Fruit fly (Drosophila melanogaster) whole organism, embryonic: Measurements from ENCODE around the gene CG2124.

Experiments used
- Atf6 ChIP-seq: fragments of 200-800 bp; sonication (Bioruptor generic); IDR thresholded peaks from 2 replicates; pipeline ENCODE4 v1.3.6; 2022; ENCODE audit warnings: missing biosample characterization, missing genetic modification characterization
- CG10543 ChIP-seq: fragments of 200-800 bp; sonication (Bioruptor generic); optimal IDR thresholded peaks from 3 replicates; lab custom pipeline; 2017; ENCODE audit warnings: missing biosample characterization, mild to moderate bottlenecking, missing genetic modification characterization, moderate library complexity
- CG11504 ChIP-seq: fragments of 200-800 bp; sonication (Bioruptor generic); optimal IDR thresholded peaks from 3 replicates; lab custom pipeline; 2019; ENCODE audit warnings: missing biosample characterization, mild to moderate bottlenecking, missing genetic modification characterization, moderate library complexity
- CG11695 ChIP-seq: fragments of 200-800 bp; sonication (Bioruptor generic); IDR thresholded peaks from 3 replicates; pipeline ENCODE4 v1.3.6; 2022; ENCODE audit warnings: missing biosample characterization, missing genetic modification characterization
- CG13424 ChIP-seq: fragments of 200-800 bp; sonication (Bioruptor generic); optimal IDR thresholded peaks from 2 replicates; lab custom pipeline; 2019; ENCODE audit warnings: missing biosample characterization, mild to moderate bottlenecking, missing genetic modification characterization, moderate library complexity
- CG14014 ChIP-seq: fragments of 200-800 bp; sonication (Bioruptor generic); IDR thresholded peaks from 2 replicates; pipeline ENCODE4 v1.3.6; 2022; ENCODE audit warnings: missing biosample characterization, missing genetic modification characterization
- CG14441 ChIP-seq: fragments of 200-800 bp; sonication (Bioruptor generic); IDR thresholded peaks from 2 replicates; pipeline ENCODE4 v1.3.6; 2022; ENCODE audit warnings: missing biosample characterization, missing genetic modification characterization
- CG15514 ChIP-seq: fragments of 200-800 bp; sonication (Bioruptor generic); optimal IDR thresholded peaks from 3 replicates; lab custom pipeline; 2017; ENCODE audit warnings: missing biosample characterization, missing genetic modification characterization, mild to moderate bottlenecking, moderate library complexity, missing genetic modification reagents
- CG16863 ChIP-seq: fragments of 200-800 bp; sonication (Bioruptor generic); optimal IDR thresholded peaks from 3 replicates; lab custom pipeline; 2016; ENCODE audit warnings: missing biosample characterization, missing genetic modification characterization
- CG17328 ChIP-seq: fragments of 200-800 bp; sonication (Bioruptor generic); IDR thresholded peaks from 2 replicates; pipeline ENCODE4 v1.3.6; 2022; ENCODE audit warnings: missing biosample characterization, missing genetic modification characterization
- CG18599 ChIP-seq: fragments of 200-800 bp; sonication (Bioruptor generic); optimal IDR thresholded peaks from 3 replicates; lab custom pipeline; 2017; ENCODE audit warnings: missing biosample characterization, missing genetic modification characterization, mild to moderate bottlenecking, moderate library complexity, missing genetic modification reagents
- CG2120 ChIP-seq: fragments of 200-800 bp; sonication (Bioruptor generic); optimal IDR thresholded peaks from 3 replicates; lab custom pipeline; 2016; ENCODE audit warnings: missing biosample characterization, missing genetic modification characterization
- CG31365 ChIP-seq: fragments of 200-800 bp; sonication (Bioruptor generic); optimal IDR thresholded peaks from 2 replicates; lab custom pipeline; 2018; ENCODE audit warnings: missing biosample characterization, mild to moderate bottlenecking, missing genetic modification characterization
- CG32772 ChIP-seq: fragments of 200-800 bp; sonication (Bioruptor generic); IDR thresholded peaks from 2 replicates; pipeline ENCODE4 v1.3.6; 2022; ENCODE audit warnings: missing biosample characterization, missing genetic modification characterization
- CG4617 ChIP-seq: fragments of 200-800 bp; sonication (Bioruptor generic); optimal IDR thresholded peaks from 3 replicates; lab custom pipeline; 2016; ENCODE audit warnings: missing biosample characterization, missing genetic modification characterization, borderline replicate concordance
- CG5953 ChIP-seq: fragments of 200-800 bp; sonication (Bioruptor generic); IDR thresholded peaks from 2 replicates; pipeline ENCODE4 v1.3.6; 2022; ENCODE audit warnings: missing biosample characterization, missing genetic modification characterization
- CG6683 ChIP-seq: fragments of 200-800 bp; sonication (Bioruptor generic); optimal IDR thresholded peaks from 2 replicates; lab custom pipeline; 2017; ENCODE audit warnings: missing biosample characterization, mild to moderate bottlenecking, missing genetic modification characterization, missing genetic modification reagents
- CG7839 ChIP-seq: fragments of 200-800 bp; sonication (Bioruptor generic); optimal IDR thresholded peaks from 3 replicates; lab custom pipeline; 2018; ENCODE audit warnings: missing biosample characterization, mild to moderate bottlenecking, missing genetic modification characterization, moderate library complexity
- CG9215 ChIP-seq: fragments of 200-800 bp; sonication (Bioruptor generic); IDR thresholded peaks from 2 replicates; pipeline ENCODE4 v1.3.6; 2022; ENCODE audit warnings: missing biosample characterization, missing genetic modification characterization
- D19A ChIP-seq: fragments of 200-800 bp; optimal IDR thresholded peaks from 3 replicates; lab custom pipeline; 2019; ENCODE audit warnings: missing biosample characterization, mild to moderate bottlenecking, missing genetic modification characterization, moderate library complexity
- Dip2 ChIP-seq: fragments of 200-800 bp; sonication (Bioruptor generic); IDR thresholded peaks from 2 replicates; pipeline ENCODE4 v1.3.6; 2022; ENCODE audit warnings: missing biosample characterization, missing genetic modification characterization
- Dp ChIP-seq: fragments of 200-800 bp; sonication (Bioruptor generic); optimal IDR thresholded peaks from 2 replicates; lab custom pipeline; 2018; ENCODE audit warnings: missing biosample characterization, mild to moderate bottlenecking, missing genetic modification characterization, moderate library complexity
- HLH3B ChIP-seq: fragments of 200-800 bp; sonication (Bioruptor generic); IDR thresholded peaks from 2 replicates; pipeline ENCODE4 v1.3.6; 2022; ENCODE audit warnings: missing biosample characterization, missing genetic modification characterization
- Hmr ChIP-seq: fragments of 200-800 bp; sonication (Bioruptor generic); optimal IDR thresholded peaks from 3 replicates; lab custom pipeline; 2017; ENCODE audit warnings: mild to moderate bottlenecking, missing biosample characterization, missing genetic modification reagents, missing genetic modification characterization
- MESR4 ChIP-seq: fragments of 200-800 bp; sonication (Bioruptor generic); optimal IDR thresholded peaks from 2 replicates; lab custom pipeline; 2018; ENCODE audit warnings: missing biosample characterization, mild to moderate bottlenecking, missing genetic modification characterization, moderate library complexity
- Med ChIP-seq: fragments of 200-800 bp; sonication (Bioruptor generic); peaks from one replicate; lab custom pipeline; 2016; ENCODE audit warnings: missing biosample characterization, missing genetic modification characterization, mild to moderate bottlenecking, inconsistent platforms, moderate library complexity
- Ptx1 ChIP-seq: fragments of 200-800 bp; sonication (Bioruptor generic); IDR thresholded peaks from 2 replicates; pipeline ENCODE4 v1.3.6; 2022; ENCODE audit warnings: missing biosample characterization, missing genetic modification characterization
- dm ChIP-seq: fragments of 200-800 bp; sonication (Bioruptor generic); optimal IDR thresholded peaks from 3 replicates; lab custom pipeline; 2016; ENCODE audit warnings: missing biosample characterization, missing genetic modification characterization
- dmrt99B ChIP-seq: fragments of 200-800 bp; sonication (Bioruptor generic); optimal IDR thresholded peaks from 2 replicates; lab custom pipeline; 2018; ENCODE audit warnings: missing biosample characterization, mild to moderate bottlenecking, missing genetic modification characterization, moderate library complexity
- dpn ChIP-seq, 2 experiments: fragments of 200-800 bp; sonication (Bioruptor generic); optimal IDR thresholded peaks; 3 replicates each; lab custom pipeline; 2016; ENCODE audit warnings: missing biosample characterization in 2 of 2, missing genetic modification characterization in 2 of 2
- emc ChIP-seq: fragments of 200-800 bp; sonication (Bioruptor generic); optimal IDR thresholded peaks from 2 replicates; lab custom pipeline; 2016; ENCODE audit warnings: missing biosample characterization, missing genetic modification characterization
- esg ChIP-seq: fragments of 200-800 bp; sonication (Bioruptor generic); conservative IDR thresholded peaks from 2 replicates; pipeline ENCODE4 v1.3.6; 2022; ENCODE audit warnings: missing biosample characterization, missing genetic modification characterization
- ewg ChIP-seq: fragments of 200-800 bp; sonication (Bioruptor generic); optimal IDR thresholded peaks from 3 replicates; lab custom pipeline; 2017; ENCODE audit warnings: mild to moderate bottlenecking, missing biosample characterization, missing genetic modification reagents, missing genetic modification characterization
- fd64A ChIP-seq: fragments of 200-800 bp; sonication (Bioruptor generic); optimal IDR thresholded peaks from 3 replicates; lab custom pipeline; 2018; ENCODE audit warnings: missing biosample characterization, mild to moderate bottlenecking, missing genetic modification characterization
- fd96Cb ChIP-seq: fragments of 200-800 bp; sonication (Bioruptor generic); optimal IDR thresholded peaks from 2 replicates; lab custom pipeline; 2018; ENCODE audit warnings: missing biosample characterization, mild to moderate bottlenecking, missing genetic modification characterization, moderate library complexity
- gem ChIP-seq: fragments of 200-800 bp; sonication (Bioruptor generic); optimal IDR thresholded peaks from 2 replicates; lab custom pipeline; 2019; ENCODE audit warnings: missing biosample characterization, mild to moderate bottlenecking, missing genetic modification characterization, moderate library complexity
- gsb ChIP-seq: fragments of 200-800 bp; sonication (Bioruptor generic); IDR thresholded peaks from 2 replicates; pipeline ENCODE4 v1.3.6; 2022; ENCODE audit warnings: missing biosample characterization, missing genetic modification characterization
- h ChIP-seq: fragments of >200 bp; optimal IDR thresholded peaks from 2 replicates; lab custom pipeline; 2017
- kay ChIP-seq: fragments of 200-800 bp; sonication (Bioruptor generic); optimal IDR thresholded peaks from 2 replicates; lab custom pipeline; 2016; ENCODE audit warnings: missing biosample characterization, missing genetic modification characterization
- lab ChIP-seq: fragments of 200-800 bp; sonication (Bioruptor generic); optimal IDR thresholded peaks from 3 replicates; lab custom pipeline; 2017; ENCODE audit warnings: missing biosample characterization, missing genetic modification characterization, mild to moderate bottlenecking, moderate library complexity, missing genetic modification reagents
- org-1 ChIP-seq: fragments of 200-800 bp; sonication (Bioruptor generic); optimal IDR thresholded peaks from 2 replicates; lab custom pipeline; 2017; ENCODE audit warnings: missing biosample characterization, missing genetic modification characterization
- pb ChIP-seq: fragments of 200-800 bp; sonication (Bioruptor generic); optimal IDR thresholded peaks from 3 replicates; lab custom pipeline; 2016; ENCODE audit warnings: missing biosample characterization, missing genetic modification characterization
- pfk ChIP-seq: fragments of 200-800 bp; sonication (Bioruptor generic); optimal IDR thresholded peaks from 2 replicates; lab custom pipeline; 2018; ENCODE audit warnings: missing biosample characterization, mild to moderate bottlenecking, missing genetic modification characterization, moderate library complexity
- row ChIP-seq: fragments of 200-800 bp; sonication (Bioruptor generic); IDR thresholded peaks from 3 replicates; pipeline ENCODE4 v1.3.6; 2022; ENCODE audit warnings: missing biosample characterization, missing genetic modification characterization
- salm ChIP-seq: fragments of 200-800 bp; sonication (Bioruptor generic); optimal IDR thresholded peaks from 2 replicates; lab custom pipeline; 2018; ENCODE audit warnings: missing biosample characterization, mild to moderate bottlenecking, missing genetic modification characterization
- sisA ChIP-seq: fragments of 200-800 bp; sonication (Bioruptor generic); IDR thresholded peaks from 2 replicates; pipeline ENCODE4 v1.3.6; 2022; ENCODE audit warnings: missing biosample characterization, missing genetic modification characterization
- slbo ChIP-seq: fragments of 200-800 bp; sonication (Bioruptor generic); IDR thresholded peaks from 2 replicates; pipeline ENCODE4 v1.3.6; 2022; ENCODE audit warnings: missing biosample characterization, missing genetic modification characterization
- sob ChIP-seq: fragments of 200-800 bp; sonication (Bioruptor generic); IDR thresholded peaks from 2 replicates; pipeline ENCODE4 v1.3.6; 2022; ENCODE audit warnings: missing biosample characterization, missing genetic modification characterization
- tgo ChIP-seq: fragments of 200-800 bp; sonication (Bioruptor generic); IDR thresholded peaks from 3 replicates; pipeline ENCODE4 v1.3.6; 2022; ENCODE audit warnings: missing biosample characterization, missing genetic modification characterization
- tna ChIP-seq: fragments of 200-800 bp; sonication (Bioruptor generic); IDR thresholded peaks from 2 replicates; pipeline ENCODE4 v1.3.6; 2022; ENCODE audit warnings: missing biosample characterization, missing genetic modification characterization; ENCODE audit not compliant: partially characterized antibody

CG2124 gene

DNA sequence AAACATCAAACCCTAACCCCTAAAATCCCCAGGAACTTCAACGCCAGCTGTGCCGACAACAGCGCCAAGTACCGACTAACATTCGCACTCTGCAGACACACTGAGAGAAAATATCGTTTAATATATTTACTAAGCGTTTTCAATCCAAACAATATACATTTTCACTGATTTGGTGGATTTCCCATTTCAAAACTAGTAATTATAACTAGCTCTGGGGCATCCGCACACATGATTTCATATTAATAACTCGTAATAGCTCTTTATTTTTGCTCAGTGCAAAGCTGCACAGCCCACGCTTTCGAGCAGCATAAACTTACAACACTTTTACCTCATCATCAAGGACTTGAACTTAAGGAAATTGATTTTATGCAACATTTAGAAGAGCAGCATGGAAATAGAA lies 31.8 kb upstream of the CG2124 start (continued):
- TF ChIP-seq row (GFP tag; lab: Robert Waterston, UW) (peak; percentile 44; the same call in 2 of the 3 replicates), fd64A (GFP tag; lab: Kevin White, UChicago) (no peak), Dp (GFP tag; lab: Kevin White, UChicago) (no peak), Hmr (GFP tag; lab: Kevin White, UChicago) (peak; percentile 27), esg (0 out of 2 replicates have a peak, but pooled peaks have one; percentile 11), org-1 (GFP tag; lab: Kevin White, UChicago) (peak; percentile 16), gem (tag; lab: Kevin White, UChicago) (peak; percentile 38), Ptx1 (GFP tag; lab: Robert Waterston, UW) (peak; percentile 51), CG16863 (GFP tag; lab: Kevin White, UChicago) (no peak), D19A (tag; lab: Kevin White, UChicago) (peak; percentile 1), CG31365 (tag; lab: Kevin White, UChicago) (no peak), Atf6 (GFP tag; lab: Robert Waterston, UW) (0 out of 2 replicates have a peak, but pooled peaks have one; percentile 43), tna (GFP tag; lab: Robert Waterston, UW) (no peak), CG15514 (GFP tag; lab: Kevin White, UChicago) (peak; percentile 13), sisA (0 out of 2 replicates have a peak, but pooled peaks have one; percentile 32), CG4617 (GFP tag; lab: Kevin White, UChicago) (no peak), CG10543 (no peak), MESR4 (no peak), salm (no peak), fd96Cb (peak; percentile 14), CG14014 (GFP tag; lab: Robert Waterston, UW) (0 out of 2 replicates have a peak, but pooled peaks have one; percentile 18), CG9215 (no peak), emc (GFP tag; lab: Kevin White, UChicago) (no peak), CG18599 (GFP tag; lab: Kevin White, UChicago) (peak; percentile 62), HLH3B (GFP tag; lab: Robert Waterston, UW) (0 out of 2 replicates have a peak, but pooled peaks have one; percentile 22), h (no peak), CG7839 (tag; lab: Kevin White, UChicago) (peak; percentile 50), slbo (GFP tag; lab: Robert Waterston, UW) (peak; percentile 47), CG11695 (0 out of 3 replicates have a peak, but pooled peaks have one; percentile 12), ewg (GFP tag; lab: Kevin White, UChicago) (no peak), CG14441 (peak; percentile 15; the same call in 1 of the 2 replicates), CG6683 (no peak), dpn (GFP tag; optimal IDR thresholded peaks at IDR 0.05; lab: Kevin White, UChicago) (peak in 1 of 2 experiments; percentile 3), CG32772 (GFP tag; lab: Robert Waterston, UW) (peak; percentile 19; the same call in 1 of the 2 replicates), CG2120 (GFP tag; lab: Kevin White, UChicago) (peak; percentile 37), pb (no peak), pfk (GFP tag; lab: Kevin White, UChicago) (no peak), CG13424 (peak; percentile 1), Med (peak; percentile 74), dm (GFP tag; lab: Kevin White, UChicago) (no peak), kay (GFP tag; lab: Kevin White, UChicago) (no peak), sob (GFP tag; lab: Robert Waterston, UW) (0 out of 2 replicates have a peak, but pooled peaks have one; percentile 17), CG11504 (tag; lab: Kevin White, UChicago) (peak; percentile 51), CG5953 (GFP tag; lab: Robert Waterston, UW) (no peak), CG17328 (0 out of 2 replicates have a peak, but pooled peaks have one; percentile 15), Dip2 (GFP tag; lab: Robert Waterston, UW) (no peak), dmrt99B (tag; lab: Kevin White, UChicago) (peak; percentile 67), tgo (GFP tag; lab: Robert Waterston, UW) (0 out of 3 replicates have a peak, but pooled peaks have one; percentile 37), gsb (GFP tag; lab: Robert Waterston, UW) (no peak), lab (GFP tag; lab: Kevin White, UChicago) (peak; percentile 41)
